Fruit fly (Drosophila melanogaster) Kc167 (cell line): Measurements from ENCODE around the gene Sld5.

Experiments used
- Myc ChIP-seq: fragments of >200 bp; optimal IDR thresholded peaks from 2 replicates; lab custom pipeline; 2017; ENCODE audit warnings: missing external identifiers
- Sin3A ChIP-seq: fragments of >200 bp; optimal IDR thresholded peaks from 2 replicates; lab custom pipeline; 2018; ENCODE audit warnings: missing external identifiers
- h ChIP-seq: fragments of >200 bp; optimal IDR thresholded peaks from 3 replicates; lab custom pipeline; 2018; ENCODE audit warnings: missing external identifiers
- insv ChIP-seq: fragments of >200 bp; optimal IDR thresholded peaks from 3 replicates; lab custom pipeline; 2018; ENCODE audit warnings: missing external identifiers
- psq ChIP-seq: fragments of >200 bp; optimal IDR thresholded peaks from 2 replicates; lab custom pipeline; 2017; ENCODE audit warnings: missing external identifiers
- ttk ChIP-seq: sonication (Bioruptor generic); optimal IDR thresholded peaks from 2 replicates; lab custom pipeline; 2017; ENCODE audit warnings: missing external identifiers

The Sld5 gene

DNA sequence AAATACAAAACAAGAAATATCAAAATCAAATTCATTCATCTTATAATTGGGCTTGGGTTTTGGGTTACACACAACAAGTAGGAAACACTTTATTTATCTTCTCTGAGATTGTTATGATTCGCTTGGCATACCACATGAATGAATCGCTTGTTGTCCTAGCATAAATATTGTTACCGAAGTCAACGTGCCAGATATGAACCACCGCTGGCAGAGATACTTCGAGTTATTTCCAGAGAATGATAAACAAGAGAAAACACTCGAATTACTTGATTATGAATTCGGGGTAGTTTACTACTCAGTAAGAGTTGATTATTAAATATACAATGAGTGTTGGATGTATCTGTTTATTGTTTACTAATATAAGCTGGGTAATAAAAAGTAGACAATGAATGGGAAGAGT, 44.8 kb downstream of the Sld5 start:
- TF ChIP-seq ttk (lab: Kevin White, UChicago) (no peak), insv (lab: Kevin White, UChicago) (no peak), Sin3A (no peak), psq (lab: Kevin White, UChicago) (no peak), h (lab: Kevin White, UChicago) (no peak), Myc (lab: Kevin White, UChicago) (no peak)

DNA sequence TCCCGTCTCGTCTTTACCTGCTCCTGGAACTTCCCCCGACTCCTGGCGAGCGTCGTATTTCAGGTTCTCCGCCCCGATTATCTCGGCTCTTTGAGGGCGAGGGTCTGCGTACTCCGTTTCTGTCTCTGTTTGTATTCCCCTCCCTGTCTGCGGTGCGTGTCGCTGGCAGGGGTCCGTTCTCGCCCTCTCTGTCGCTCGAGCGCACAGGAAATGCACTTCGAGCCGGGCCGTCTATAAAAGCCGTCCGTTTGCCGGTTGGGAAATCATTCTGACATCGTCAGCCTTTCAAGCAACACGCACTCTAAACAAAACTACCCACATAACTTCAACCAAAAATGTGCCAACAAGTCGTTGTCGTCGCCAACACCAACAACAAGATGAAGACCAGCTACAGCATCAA, 45.7 kb downstream of the Sld5 start:
- no peak for TF ChIP-seq psq (lab: Kevin White, UChicago)
- no peak for TF ChIP-seq Sin3A
- no peak for TF ChIP-seq insv (lab: Kevin White, UChicago)
- TF ChIP-seq Myc (lab: Kevin White, UChicago) = no peak
- TF ChIP-seq h (lab: Kevin White, UChicago) = no peak
- TF ChIP-seq ttk (lab: Kevin White, UChicago) = no peak

DNA sequence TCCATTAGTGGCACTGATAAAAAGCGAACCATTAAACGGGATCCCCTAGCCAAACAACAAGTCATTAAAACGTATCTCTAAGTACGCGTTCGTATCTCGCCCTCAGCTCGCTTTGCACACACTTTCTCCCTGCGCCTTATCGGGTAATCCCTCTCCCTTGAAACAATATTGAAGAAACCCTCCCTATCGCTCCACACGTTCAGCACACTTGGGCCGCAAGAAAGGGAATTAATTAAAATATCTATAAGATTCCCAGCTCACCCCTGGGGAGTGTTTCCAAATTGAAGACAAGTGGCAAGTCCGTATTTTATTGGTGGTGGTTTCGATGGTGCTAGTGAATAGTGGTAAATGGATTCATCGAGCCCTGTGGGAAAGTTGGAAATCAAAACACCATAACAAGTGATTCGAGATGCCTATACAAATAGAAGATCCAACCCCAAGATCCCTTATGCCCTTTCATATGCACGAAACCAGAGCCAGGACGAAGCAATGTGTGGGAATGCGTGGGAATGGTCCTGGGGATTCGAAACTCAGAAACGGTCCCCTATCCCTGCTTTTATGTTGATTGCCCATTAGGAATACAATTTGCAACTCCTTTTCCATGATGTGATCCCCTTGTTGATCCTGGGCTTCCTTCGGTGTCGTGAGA, 46.5 kb downstream of the Sld5 start:
- TF ChIP-seq Sin3A = no peak
- no peak for TF ChIP-seq h (lab: Kevin White, UChicago)

DNA sequence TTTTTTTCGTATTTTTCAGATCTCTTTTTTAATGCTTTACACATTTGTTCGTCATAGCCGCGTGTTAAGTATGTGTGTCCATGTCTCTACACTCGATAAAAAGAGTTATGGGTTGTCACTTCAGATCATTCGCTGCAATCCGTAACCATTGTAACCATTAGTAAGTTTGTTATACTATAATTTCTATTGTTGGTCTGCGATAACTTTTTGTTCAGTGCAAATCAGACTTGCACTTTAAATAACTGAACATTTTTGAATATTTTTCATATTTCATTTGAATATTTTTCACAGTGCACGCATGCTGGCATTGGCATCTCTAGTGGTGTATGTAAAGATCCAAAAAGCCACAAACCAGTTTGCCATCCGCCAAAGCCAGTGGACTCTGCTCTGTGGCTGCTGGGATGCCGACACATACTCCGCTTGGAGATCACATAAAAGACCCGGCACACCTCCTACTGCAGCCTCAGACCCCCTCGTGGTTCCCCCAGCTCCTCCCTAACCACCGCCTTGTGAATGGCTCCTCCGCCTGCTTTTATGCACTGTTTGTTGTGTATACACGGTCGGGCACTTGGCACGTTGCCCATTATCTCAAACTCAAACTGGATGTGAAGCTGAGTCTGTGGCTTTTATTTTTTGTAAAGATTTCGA, 47.3 kb downstream of the Sld5 start:
- no peak for TF ChIP-seq psq (lab: Kevin White, UChicago)

DNA sequence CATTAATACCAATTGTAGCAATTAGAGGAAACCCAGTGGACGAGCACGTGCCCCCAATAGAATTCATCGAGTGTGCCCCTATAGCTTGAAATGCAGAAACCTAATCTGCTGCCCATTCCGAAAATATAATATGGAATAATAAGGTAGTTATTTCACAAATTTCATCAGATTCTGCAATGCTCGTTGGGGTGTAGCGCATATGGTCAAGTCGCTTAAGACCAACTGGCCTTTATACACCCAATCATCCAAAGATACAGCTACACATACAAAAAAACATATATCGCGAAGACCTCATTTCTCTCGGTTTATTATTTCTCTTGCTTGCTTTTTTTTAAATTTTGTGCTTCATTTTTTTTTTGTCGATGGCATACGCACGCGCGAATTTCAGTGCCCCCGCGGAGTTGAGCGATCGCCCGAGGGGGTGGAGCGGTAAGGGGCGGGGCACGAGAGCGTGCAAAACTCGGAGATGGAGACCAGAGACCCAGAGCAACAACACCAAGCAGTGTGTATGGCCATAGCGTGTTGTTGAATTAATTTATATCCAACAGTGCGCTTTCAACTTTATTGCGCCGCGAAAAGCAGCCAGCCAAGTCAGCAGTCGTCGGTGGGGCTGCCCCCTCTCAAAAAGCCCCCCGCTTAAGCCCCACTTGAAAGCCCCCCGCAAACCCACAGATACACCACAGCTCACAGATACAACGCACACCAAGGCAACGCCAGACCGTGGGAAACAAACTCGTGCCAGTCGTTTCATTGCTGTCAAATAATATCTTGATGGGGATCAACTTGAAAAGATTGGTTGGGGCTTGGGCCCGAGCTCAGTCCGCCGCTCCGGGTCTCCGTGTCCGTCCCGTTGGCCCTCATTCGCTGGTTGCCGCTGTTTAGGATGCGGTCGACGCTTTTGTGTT, 48.1 kb downstream of the Sld5 start:
- TF ChIP-seq ttk (lab: Kevin White, UChicago) (no peak), h (lab: Kevin White, UChicago) (no peak), psq (lab: Kevin White, UChicago) (no peak), Sin3A (no peak), Myc (lab: Kevin White, UChicago) (no peak), insv (lab: Kevin White, UChicago) (no peak)

DNA sequence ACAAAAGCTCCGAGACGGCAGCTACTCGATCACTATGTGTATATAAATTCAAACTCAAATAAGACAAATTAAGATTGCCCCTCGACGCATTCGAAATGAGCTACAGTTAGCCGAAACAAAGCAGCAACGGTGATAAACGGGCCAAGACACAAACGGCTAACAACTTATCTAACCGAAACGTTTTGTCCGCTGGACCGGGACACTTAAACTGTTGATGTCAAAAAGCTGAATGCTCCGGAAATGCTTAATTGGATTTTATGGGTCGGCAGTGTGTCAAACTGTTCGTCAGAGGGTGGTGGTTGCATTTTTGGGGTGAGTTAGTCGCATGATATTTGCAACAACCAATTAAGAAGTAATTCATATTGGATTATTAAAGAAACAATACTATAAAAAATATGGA, 49.0 kb downstream of the Sld5 start:
- TF ChIP-seq psq (lab: Kevin White, UChicago) = no peak
- no peak for TF ChIP-seq insv (lab: Kevin White, UChicago)
- no peak for TF ChIP-seq ttk (lab: Kevin White, UChicago)
- no peak for TF ChIP-seq Sin3A
- no peak for TF ChIP-seq Myc (lab: Kevin White, UChicago)
- no peak for TF ChIP-seq h (lab: Kevin White, UChicago)

DNA sequence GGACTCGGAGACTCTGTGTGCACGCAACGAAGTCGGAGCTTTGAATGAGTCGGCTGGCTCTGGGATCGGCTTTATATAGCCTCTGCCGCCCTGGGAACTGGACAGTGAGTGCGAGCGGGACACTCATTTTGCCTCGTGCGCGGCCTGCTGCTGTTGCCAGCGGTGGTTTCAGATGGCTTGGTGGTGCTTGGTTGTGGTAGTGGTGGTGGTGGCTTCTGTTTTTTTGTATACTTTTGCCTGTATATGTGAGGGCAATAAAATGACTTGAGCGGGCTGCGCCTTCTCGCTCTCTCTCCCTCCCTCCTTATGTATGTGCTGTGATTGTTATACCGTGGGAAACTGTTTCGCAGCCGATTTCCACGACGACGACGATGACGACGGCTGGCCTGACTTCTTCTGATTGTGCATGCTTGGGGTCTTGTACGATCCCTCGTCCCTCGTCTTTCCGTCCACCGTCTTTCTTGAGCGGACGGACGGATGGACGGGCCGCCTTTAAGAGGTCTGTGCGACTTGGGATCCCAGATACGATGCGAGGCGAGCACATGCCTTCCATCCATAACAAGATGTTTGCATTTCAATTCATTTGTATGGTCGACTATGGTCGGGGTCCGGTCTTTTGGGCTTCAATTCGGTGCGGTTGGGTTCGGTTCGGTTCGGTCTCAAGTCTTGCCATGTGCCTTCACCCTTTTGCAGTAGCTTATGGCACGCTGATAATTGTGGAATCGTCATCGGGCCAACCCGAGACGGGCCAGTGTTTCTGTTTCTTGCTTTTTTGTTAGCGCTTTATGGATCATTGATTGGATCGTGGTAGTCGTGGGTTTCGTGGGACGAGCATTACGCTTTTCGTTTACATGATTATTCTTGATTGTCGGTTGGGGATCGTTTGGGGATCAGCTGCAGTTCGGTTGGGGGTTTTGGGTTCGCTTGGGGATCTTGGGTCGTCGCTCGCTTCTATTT, 50.1 kb downstream of the Sld5 start:
- TF ChIP-seq ttk (lab: Kevin White, UChicago) (no peak), h (lab: Kevin White, UChicago) (peak; percentile 91)
